Worm (Caenorhabditis elegans) whole organism, L1 larva: Measurements from ENCODE around the gene ZC416.2.

Experiments
- C04F5.9 ChIP-seq: sonication (generic microtip); optimal IDR thresholded peaks from 2 replicates; lab custom pipeline; 2016; ENCODE audit warnings: missing genetic modification characterization, missing compliant biosample characterization
- C34B4.2 ChIP-seq: sonication (generic microtip); optimal IDR thresholded peaks from 2 replicates; lab custom pipeline; 2017; ENCODE audit warnings: mild to moderate bottlenecking, missing genetic modification characterization, missing compliant biosample characterization
- F16B12.6 ChIP-seq: fragments of 150-350 bp; optimal IDR thresholded peaks from 2 replicates; lab custom pipeline; 2014; ENCODE audit warnings: missing biosample characterization, missing genetic modification characterization
- Y116A8C.19 ChIP-seq: sonication (generic microtip); optimal IDR thresholded peaks from 2 replicates; lab custom pipeline; 2016; ENCODE audit warnings: missing compliant biosample characterization, missing genetic modification characterization, borderline replicate concordance
- blmp-1 ChIP-seq: fragments of 150-350 bp; optimal IDR thresholded peaks from 2 replicates; lab custom pipeline; 2014; ENCODE audit warnings: missing biosample characterization, missing genetic modification characterization
- ces-1 ChIP-seq: fragments of 150-350 bp; optimal IDR thresholded peaks from 2 replicates; lab custom pipeline; 2014; ENCODE audit warnings: missing biosample characterization, missing genetic modification reagents, missing genetic modification characterization
- efl-1 ChIP-seq, 4 experiments: fragments of 150-350 bp; optimal IDR thresholded peaks in 3 of 4; peaks in 1 of 4; 1 replicate in 1 of 4; 2 replicates in 3 of 4; lab custom pipeline; 2014; ENCODE audit warnings: missing biosample characterization in 2 of 4, missing genetic modification characterization in 2 of 4, missing genetic modification reagents in 2 of 4
- efl-3 ChIP-seq: fragments of 200-800 bp; sonication (Bioruptor generic); optimal IDR thresholded peaks from 2 replicates; lab custom pipeline; 2018; ENCODE audit warnings: mild to moderate bottlenecking, missing genetic modification characterization, missing compliant biosample characterization
- egl-27 ChIP-seq, 2 experiments: fragments of 150-350 bp in 1 of 2; sonication (generic microtip); optimal IDR thresholded peaks; 3 replicates each; lab custom pipeline; 2017 to 2018; ENCODE audit warnings: missing biosample characterization in 2 of 2, missing genetic modification characterization in 2 of 2, missing genetic modification reagents in 2 of 2
- ets-5 ChIP-seq: fragments of 200-800 bp; sonication (Bioruptor generic); IDR thresholded peaks from 2 replicates; pipeline ENCODE4 v1.3.6; 2022; ENCODE audit warnings: missing genetic modification characterization, missing compliant biosample characterization
- fkh-10 ChIP-seq: sonication (generic microtip); optimal IDR thresholded peaks from 2 replicates; lab custom pipeline; 2017; ENCODE audit warnings: missing biosample characterization, missing genetic modification reagents, missing genetic modification characterization
- fkh-4 ChIP-seq: sonication (generic microtip); optimal IDR thresholded peaks from 2 replicates; lab custom pipeline; 2016; ENCODE audit warnings: missing compliant biosample characterization, missing genetic modification characterization, borderline replicate concordance
- isw-1 ChIP-seq: fragments of 200-800 bp; sonication (Bioruptor generic); IDR thresholded peaks from 2 replicates; pipeline ENCODE4 v1.3.6; 2022; ENCODE audit warnings: missing genetic modification characterization, missing compliant biosample characterization
- jun-1 ChIP-seq: fragments of 150-350 bp; optimal IDR thresholded peaks from 2 replicates; lab custom pipeline; 2014; ENCODE audit warnings: missing biosample characterization, missing genetic modification reagents, missing genetic modification characterization
- lin-35 ChIP-seq, 2 experiments: fragments of 150-350 bp; optimal IDR thresholded peaks; 2 replicates each; lab custom pipeline; 2014; ENCODE audit warnings: missing biosample characterization in 2 of 2, missing genetic modification characterization in 2 of 2, missing genetic modification reagents in 2 of 2
- lin-39 ChIP-seq: fragments of 150-350 bp; optimal IDR thresholded peaks from 2 replicates; lab custom pipeline; 2014; ENCODE audit warnings: missing biosample characterization, missing genetic modification reagents, missing genetic modification characterization
- lir-3 ChIP-seq: sonication (generic microtip); optimal IDR thresholded peaks from 2 replicates; lab custom pipeline; 2016; ENCODE audit warnings: mild to moderate bottlenecking, missing genetic modification characterization, moderate library complexity, missing compliant biosample characterization; ENCODE audit not compliant: poor library complexity
- mdl-1 ChIP-seq, 2 experiments: fragments of 150-350 bp; optimal IDR thresholded peaks; 2 replicates each; lab custom pipeline; 2014 to 2017; ENCODE audit warnings: missing biosample characterization in 2 of 2, missing genetic modification characterization in 2 of 2, inconsistent platforms in 1 of 2
- mep-1 ChIP-seq: fragments of 150-350 bp; optimal IDR thresholded peaks from 2 replicates; lab custom pipeline; 2014; ENCODE audit warnings: missing biosample characterization, missing genetic modification characterization
- nhr-11 ChIP-seq: fragments of 150-350 bp; optimal IDR thresholded peaks from 2 replicates; lab custom pipeline; 2014; ENCODE audit warnings: missing biosample characterization, missing genetic modification characterization
- nhr-12 ChIP-seq: sonication (generic microtip); optimal IDR thresholded peaks from 2 replicates; lab custom pipeline; 2017; ENCODE audit warnings: missing biosample characterization, missing genetic modification characterization
- nhr-19 ChIP-seq: fragments of 200-800 bp; sonication (Bioruptor generic); conservative IDR thresholded peaks from 2 replicates; pipeline ENCODE4 v1.3.6; 2022; ENCODE audit warnings: missing genetic modification characterization, missing compliant biosample characterization
- nhr-20 ChIP-seq: sonication (generic microtip); optimal IDR thresholded peaks from 2 replicates; lab custom pipeline; 2016; ENCODE audit warnings: mild to moderate bottlenecking, missing genetic modification characterization, missing compliant biosample characterization
- nhr-237 ChIP-seq: fragments of 150-350 bp; optimal IDR thresholded peaks from 2 replicates; lab custom pipeline; 2014; ENCODE audit warnings: missing biosample characterization, missing genetic modification characterization
- nhr-28 ChIP-seq: fragments of 150-350 bp; optimal IDR thresholded peaks from 2 replicates; lab custom pipeline; 2014; ENCODE audit warnings: missing biosample characterization, missing genetic modification characterization
- nhr-47 ChIP-seq: sonication (generic microtip); optimal IDR thresholded peaks from 2 replicates; lab custom pipeline; 2016; ENCODE audit warnings: mild to moderate bottlenecking, missing genetic modification characterization, moderate library complexity, missing compliant biosample characterization
- nhr-90 ChIP-seq: sonication (generic microtip); optimal IDR thresholded peaks from 2 replicates; lab custom pipeline; 2016; ENCODE audit warnings: mild to moderate bottlenecking, missing genetic modification characterization, missing compliant biosample characterization; ENCODE audit not compliant: poor library complexity
- pag-3 ChIP-seq: sonication (generic microtip); optimal IDR thresholded peaks from 2 replicates; lab custom pipeline; 2017; ENCODE audit warnings: missing genetic modification characterization, mild to moderate bottlenecking, missing compliant biosample characterization, antibody characterized with exemption, borderline replicate concordance; ENCODE audit not compliant: insufficient read depth
- pax-3 ChIP-seq: fragments of 200-800 bp; sonication (Bioruptor generic); optimal IDR thresholded peaks from 2 replicates; lab custom pipeline; 2018; ENCODE audit warnings: mild to moderate bottlenecking, missing genetic modification characterization, moderate library complexity, missing compliant biosample characterization
- pqm-1 ChIP-seq: sonication (generic microtip); optimal IDR thresholded peaks from 3 replicates; lab custom pipeline; 2017; ENCODE audit warnings: missing biosample characterization, missing genetic modification characterization
- skn-1 ChIP-seq: fragments of 150-350 bp; optimal IDR thresholded peaks from 2 replicates; lab custom pipeline; 2014; ENCODE audit warnings: missing biosample characterization, missing genetic modification characterization
- snpc-4 ChIP-seq: fragments of 150-350 bp; optimal IDR thresholded peaks from 2 replicates; lab custom pipeline; 2014; ENCODE audit warnings: missing biosample characterization, missing genetic modification characterization
- snu-23 ChIP-seq: sonication (generic microtip); optimal IDR thresholded peaks from 2 replicates; lab custom pipeline; 2016; ENCODE audit warnings: missing genetic modification characterization, missing compliant biosample characterization
- sox-4 ChIP-seq: sonication (generic microtip); optimal IDR thresholded peaks from 2 replicates; lab custom pipeline; 2016; ENCODE audit warnings: missing genetic modification characterization, missing compliant biosample characterization
- swsn-7 ChIP-seq: sonication (generic microtip); optimal IDR thresholded peaks from 2 replicates; lab custom pipeline; 2016; ENCODE audit warnings: missing genetic modification characterization, missing compliant biosample characterization
- tlp-1 ChIP-seq: fragments of 150-350 bp; optimal IDR thresholded peaks from 2 replicates; lab custom pipeline; 2014; ENCODE audit warnings: missing biosample characterization, missing genetic modification characterization
- unc-130 ChIP-seq: fragments of 150-350 bp; optimal IDR thresholded peaks from 2 replicates; lab custom pipeline; 2017; ENCODE audit warnings: missing biosample characterization, missing genetic modification characterization, inconsistent platforms
- unc-30 ChIP-seq: sonication (generic microtip); optimal IDR thresholded peaks from 2 replicates; lab custom pipeline; 2017; ENCODE audit warnings: missing biosample characterization, missing genetic modification characterization
- unc-62 ChIP-seq: fragments of 150-350 bp; optimal IDR thresholded peaks from 2 replicates; lab custom pipeline; 2014; ENCODE audit warnings: missing biosample characterization, missing genetic modification reagents, missing genetic modification characterization
- vab-15 ChIP-seq: sonication (generic microtip); optimal IDR thresholded peaks from 2 replicates; lab custom pipeline; 2017; ENCODE audit warnings: missing genotype, mild to moderate bottlenecking, missing genetic modification characterization, missing compliant biosample characterization
- zag-1 ChIP-seq: fragments of 150-350 bp; optimal IDR thresholded peaks from 2 replicates; lab custom pipeline; 2014; ENCODE audit warnings: missing biosample characterization, missing genetic modification characterization
- ztf-11 ChIP-seq, 2 experiments: sonication (generic microtip); optimal IDR thresholded peaks; 2 replicates each; lab custom pipeline; 2016 to 2017; ENCODE audit warnings: missing genetic modification characterization in 2 of 2, missing biosample characterization in 1 of 2, missing compliant biosample characterization in 1 of 2
- ztf-4 ChIP-seq: fragments of 150-350 bp; optimal IDR thresholded peaks from 2 replicates; lab custom pipeline; 2014; ENCODE audit warnings: missing biosample characterization, missing genetic modification characterization

ZC416.2 gene

DNA sequence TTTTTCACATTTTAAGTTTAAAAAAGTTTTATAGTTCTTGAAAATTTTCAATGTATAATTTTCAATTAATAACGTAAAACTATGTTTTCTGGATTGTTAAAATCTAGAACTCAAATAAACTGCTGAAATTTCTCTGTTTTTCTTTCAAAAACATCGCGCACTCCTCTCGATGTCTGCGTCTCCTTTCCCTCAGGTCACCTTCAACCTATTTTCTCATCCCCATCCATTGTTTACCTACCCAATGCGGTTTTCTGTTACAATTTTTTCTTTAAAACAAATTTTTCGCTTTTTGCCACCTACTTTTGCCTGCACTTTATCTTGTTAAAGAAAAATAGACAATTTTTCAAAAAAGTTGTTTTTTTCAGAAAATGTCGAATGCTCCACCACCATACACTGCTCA is at the start of gene ZC416.2:
Gene ZC416.2, plus strand, starts transcription at position 366 of the 400 bp plus-strand sequence.
- TF ChIP-seq vab-15 (tag; lab: Kevin White, UChicago) = no peak
- no peak for TF ChIP-seq fkh-4 (tag; lab: Kevin White, UChicago)
- TF ChIP-seq pag-3 (tag; lab: Kevin White, UChicago) = peak; percentile 23
- no peak for TF ChIP-seq ztf-4 (tag; lab: Kevin White, UChicago)
- no peak for TF ChIP-seq ces-1 (GFP tag; lab: Kevin White, UChicago)
- no peak for TF ChIP-seq pqm-1 (tag; lab: Kevin White, UChicago)
- TF ChIP-seq C34B4.2 (tag; lab: Kevin White, UChicago) = no peak
- no peak for TF ChIP-seq snpc-4
- no peak for TF ChIP-seq C04F5.9
- TF ChIP-seq skn-1 (tag; lab: Kevin White, UChicago) = peak; percentile 13
- no peak for TF ChIP-seq ets-5 (GFP tag; lab: Robert Waterston, UW)
- no peak for TF ChIP-seq ztf-11 (tag; optimal IDR thresholded peaks at IDR 0.05; lab: Kevin White, UChicago)
- no peak for TF ChIP-seq lin-39 (tag; lab: Kevin White, UChicago)
- TF ChIP-seq nhr-12 = no peak
- no peak for TF ChIP-seq F16B12.6 (tag; lab: Kevin White, UChicago)
- no peak for TF ChIP-seq unc-130 (tag; lab: Kevin White, UChicago)
- TF ChIP-seq mep-1 (tag; lab: Kevin White, UChicago) = no peak
- TF ChIP-seq swsn-7 (tag; lab: Kevin White, UChicago) = no peak
- TF ChIP-seq efl-1 (optimal IDR thresholded peaks at IDR 0.05; lab: Kevin White, UChicago) = no peak
- TF ChIP-seq efl-1 (GFP tag; optimal IDR thresholded peaks at IDR 0.05 in 1 of 2; lab: Kevin White, UChicago) = peak in 1 of 2 experiments; percentile 24
- no peak for TF ChIP-seq efl-3
- no peak for TF ChIP-seq nhr-237 (tag; lab: Kevin White, UChicago)
- no peak for TF ChIP-seq nhr-11
- no peak for TF ChIP-seq unc-62 (GFP tag; lab: Kevin White, UChicago)
- TF ChIP-seq pax-3 (tag; lab: Kevin White, UChicago) = no peak
- TF ChIP-seq nhr-47 (tag; lab: Kevin White, UChicago) = no peak
- TF ChIP-seq nhr-20 (tag; lab: Kevin White, UChicago) = no peak
- TF ChIP-seq blmp-1 (tag; lab: Kevin White, UChicago) = peak; percentile 30
- TF ChIP-seq, all 84 proteins: peak for 4

DNA sequence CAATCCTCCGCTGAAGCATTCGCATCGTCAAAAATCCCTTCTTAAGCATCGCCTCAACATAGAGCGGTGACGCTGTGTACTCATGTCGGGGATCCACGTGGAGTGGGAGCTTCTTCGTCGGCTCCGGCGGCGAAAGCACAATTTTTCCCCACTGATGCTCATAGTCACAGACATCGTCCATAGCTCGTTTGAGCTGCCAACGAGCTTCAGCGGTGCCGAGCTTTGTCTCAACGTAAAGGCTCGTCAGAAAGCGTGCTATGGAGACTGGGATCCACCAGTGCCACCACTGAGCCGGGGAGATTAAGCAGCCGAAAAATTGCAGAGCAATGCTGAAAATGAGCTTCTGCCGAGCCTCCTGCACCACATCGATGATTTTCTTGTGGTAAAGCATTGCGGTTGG is 42.6 kb upstream of the ZC416.2 start:
- TF ChIP-seq unc-30 (tag; lab: Kevin White, UChicago) (no peak), pag-3 (tag; lab: Kevin White, UChicago) (no peak), nhr-19 (no peak), mdl-1 (tag; optimal IDR thresholded peaks at IDR 0.05; lab: Kevin White, UChicago) (no peak), ztf-4 (tag; lab: Kevin White, UChicago) (no peak), lir-3 (tag; lab: Kevin White, UChicago) (no peak), fkh-4 (tag; lab: Kevin White, UChicago) (no peak), lin-35 (GFP tag; optimal IDR thresholded peaks at IDR 0.05; lab: Kevin White, UChicago) (no peak), pax-3 (tag; lab: Kevin White, UChicago) (no peak), nhr-90 (tag; lab: Kevin White, UChicago) (no peak), Y116A8C.19 (tag; lab: Kevin White, UChicago) (no peak), isw-1 (GFP tag; lab: Robert Waterston, UW) (no peak), skn-1 (tag; lab: Kevin White, UChicago) (no peak)
- TF ChIP-seq, all 84 proteins: peak for 0

DNA sequence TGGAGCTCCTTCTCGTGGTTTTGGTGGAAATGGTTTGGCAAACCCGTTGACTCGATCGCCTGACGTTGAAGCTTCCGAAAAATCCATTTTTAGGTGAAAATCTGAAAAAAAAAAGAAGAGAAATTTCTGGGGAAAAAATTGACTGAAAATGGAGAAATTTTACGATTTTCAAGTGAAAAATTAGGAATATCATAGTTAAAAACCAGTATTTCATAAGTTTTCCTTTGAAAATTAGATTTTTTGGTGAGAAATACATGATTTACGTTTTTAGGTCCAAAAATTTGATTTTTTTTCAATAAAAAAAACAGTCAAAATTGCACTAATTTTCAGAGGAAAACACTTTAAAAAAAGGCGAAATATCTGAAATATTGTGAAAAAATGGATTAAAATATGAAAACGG is 39.9 kb upstream of the ZC416.2 start, which contains the start of gene taf-2:
Gene taf-2, minus strand, starts transcription at position 101 of the 400 bp plus-strand sequence.
- TF ChIP-seq snu-23 (GFP tag; lab: Kevin White, UChicago) = no peak
- no peak for TF ChIP-seq sox-4 (tag; lab: Kevin White, UChicago)
- TF ChIP-seq tlp-1 (tag; lab: Kevin White, UChicago) = no peak
- TF ChIP-seq unc-62 (GFP tag; lab: Kevin White, UChicago) = no peak
- TF ChIP-seq egl-27 (tag; optimal IDR thresholded peaks at IDR 0.05; lab: Kevin White, UChicago) = no peak
- no peak for TF ChIP-seq zag-1
- TF ChIP-seq isw-1 (GFP tag; lab: Robert Waterston, UW) = no peak
- no peak for TF ChIP-seq C34B4.2 (tag; lab: Kevin White, UChicago)
- TF ChIP-seq fkh-10 (GFP tag; lab: Kevin White, UChicago) = no peak
- TF ChIP-seq pag-3 (tag; lab: Kevin White, UChicago) = no peak
- TF ChIP-seq nhr-28 (tag; lab: Kevin White, UChicago) = no peak
- no peak for TF ChIP-seq Y116A8C.19 (tag; lab: Kevin White, UChicago)
- no peak for TF ChIP-seq lir-3 (tag; lab: Kevin White, UChicago)
- TF ChIP-seq swsn-7 (tag; lab: Kevin White, UChicago) = no peak
- TF ChIP-seq jun-1 (tag; lab: Kevin White, UChicago) = no peak
